Worm (Caenorhabditis elegans) whole organism, midembryonic: ENCODE data around the gene fbxb-99.

Experiments
- flt-1 ChIP-seq: fragments of 200-800 bp; sonication (Bioruptor generic); IDR thresholded peaks from 2 replicates; pipeline ENCODE4 v1.3.6; 2022; ENCODE audit warnings: missing genetic modification characterization, missing compliant biosample characterization
- ref-1 ChIP-seq: fragments of 200-800 bp; sonication (Bioruptor generic); conservative IDR thresholded peaks from 2 replicates; pipeline ENCODE4 v1.3.6; 2022; ENCODE audit warnings: missing genetic modification reagents, missing genetic modification characterization, missing compliant biosample characterization
- ztf-23 ChIP-seq: fragments of 200-800 bp; sonication (Bioruptor generic); IDR thresholded peaks from 2 replicates; pipeline ENCODE4 v1.3.6; 2022; ENCODE audit warnings: missing genetic modification reagents, missing genetic modification characterization, missing compliant biosample characterization

DNA sequence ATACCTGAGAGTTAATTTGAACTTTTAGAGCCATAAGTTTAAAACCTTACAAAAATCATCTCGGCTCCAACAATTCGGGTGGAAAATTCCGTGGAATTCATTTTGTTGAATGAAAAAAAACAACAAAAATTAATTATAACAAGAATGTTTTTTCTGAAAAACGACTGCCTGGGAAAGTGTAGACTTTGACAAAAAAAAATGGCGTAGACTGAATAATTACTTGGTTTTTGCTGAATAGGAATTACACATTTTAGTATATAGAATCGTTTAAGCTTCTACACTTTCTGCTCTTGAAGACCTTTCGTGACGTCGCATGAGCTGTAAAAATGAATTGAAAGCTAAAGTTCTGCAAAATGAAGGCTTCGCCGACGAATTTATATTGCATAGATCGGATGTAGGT, 28.8 kb downstream of the fbxb-99 start, which contains the start of gene srx-112:
- TF ChIP-seq ref-1 (GFP tag; lab: Robert Waterston, UW) (no peak), flt-1 (GFP tag; lab: Robert Waterston, UW) (no peak), ztf-23 (GFP tag; lab: Robert Waterston, UW) (no peak)
